Worm (Caenorhabditis elegans) whole organism, L1 larva: ENCODE data around the gene col-166.

ENCODE experiments used
- C04F5.9 ChIP-seq: sonication (generic microtip); optimal IDR thresholded peaks from 2 replicates; lab custom pipeline; 2016; ENCODE audit warnings: missing genetic modification characterization, missing compliant biosample characterization
- C34B4.2 ChIP-seq: sonication (generic microtip); optimal IDR thresholded peaks from 2 replicates; lab custom pipeline; 2017; ENCODE audit warnings: mild to moderate bottlenecking, missing genetic modification characterization, missing compliant biosample characterization
- aha-1 ChIP-seq: fragments of 150-350 bp; optimal IDR thresholded peaks from 2 replicates; lab custom pipeline; 2014; ENCODE audit warnings: missing biosample characterization, missing genetic modification characterization
- alr-1 ChIP-seq: fragments of 200-800 bp; sonication (Bioruptor generic); optimal IDR thresholded peaks from 2 replicates; lab custom pipeline; 2018; ENCODE audit warnings: borderline replicate concordance, mild to moderate bottlenecking, missing genetic modification characterization, missing compliant biosample characterization
- aly-2 ChIP-seq: fragments of 150-350 bp; optimal IDR thresholded peaks from 2 replicates; lab custom pipeline; 2014; ENCODE audit warnings: missing biosample characterization, missing genetic modification characterization
- ama-1 ChIP-seq: fragments of 150-350 bp; optimal IDR thresholded peaks from 2 replicates; lab custom pipeline; 2014
- ceh-63 ChIP-seq: fragments of 200-800 bp; sonication (Bioruptor generic); optimal IDR thresholded peaks from 2 replicates; lab custom pipeline; 2018; ENCODE audit warnings: mild to moderate bottlenecking, missing genetic modification characterization, missing compliant biosample characterization
- ceh-82 ChIP-seq, 3 experiments: fragments of 150-350 bp in 1 of 3; sonication (generic microtip) in 2 of 3; optimal IDR thresholded peaks; 2 replicates each; lab custom pipeline; 2014 to 2017; ENCODE audit warnings: missing biosample characterization in 3 of 3, missing genetic modification characterization in 3 of 3
- ceh-90 ChIP-seq: sonication (generic microtip); optimal IDR thresholded peaks from 2 replicates; lab custom pipeline; 2016; ENCODE audit warnings: missing genetic modification characterization, missing compliant biosample characterization
- dsc-1 ChIP-seq: sonication (generic microtip); optimal IDR thresholded peaks from 2 replicates; lab custom pipeline; 2016; ENCODE audit warnings: mild to moderate bottlenecking, missing genetic modification characterization, missing compliant biosample characterization
- efl-1 ChIP-seq, 4 experiments: fragments of 150-350 bp; optimal IDR thresholded peaks in 3 of 4; peaks in 1 of 4; 1 replicate in 1 of 4; 2 replicates in 3 of 4; lab custom pipeline; 2014; ENCODE audit warnings: missing biosample characterization in 2 of 4, missing genetic modification characterization in 2 of 4, missing genetic modification reagents in 2 of 4
- egl-13 ChIP-seq: sonication (generic microtip); optimal IDR thresholded peaks from 2 replicates; lab custom pipeline; 2016; ENCODE audit warnings: missing genotype, missing genetic modification reagents, missing genetic modification characterization, missing compliant biosample characterization
- elt-2 ChIP-seq: sonication (generic microtip); optimal IDR thresholded peaks from 2 replicates; lab custom pipeline; 2016; ENCODE audit warnings: missing genetic modification characterization, mild to moderate bottlenecking, inconsistent platforms, missing compliant biosample characterization, missing genetic modification reagents
- elt-3 ChIP-seq, 6 experiments: fragments of 150-350 bp in 1 of 6; sonication (generic microtip); optimal IDR thresholded peaks; 2 replicates each; lab custom pipeline; 2017 to 2018; ENCODE audit warnings: missing biosample characterization in 6 of 6, missing genetic modification characterization in 6 of 6, inconsistent platforms in 1 of 6
- ets-5 ChIP-seq: fragments of 200-800 bp; sonication (Bioruptor generic); IDR thresholded peaks from 2 replicates; pipeline ENCODE4 v1.3.6; 2022; ENCODE audit warnings: missing genetic modification characterization, missing compliant biosample characterization
- fkh-4 ChIP-seq: sonication (generic microtip); optimal IDR thresholded peaks from 2 replicates; lab custom pipeline; 2016; ENCODE audit warnings: missing compliant biosample characterization, missing genetic modification characterization, borderline replicate concordance
- fkh-8 ChIP-seq: sonication (generic microtip); optimal IDR thresholded peaks from 2 replicates; lab custom pipeline; 2016; ENCODE audit warnings: mild to moderate bottlenecking, missing genetic modification characterization, missing compliant biosample characterization
- fos-1 ChIP-seq: fragments of 150-350 bp; optimal IDR thresholded peaks from 2 replicates; lab custom pipeline; 2014; ENCODE audit warnings: missing biosample characterization, missing genetic modification characterization
- grh-1 ChIP-seq: fragments of 200-800 bp; sonication (Bioruptor generic); IDR thresholded peaks from 2 replicates; pipeline ENCODE4 v1.3.6; 2022; ENCODE audit warnings: missing genetic modification reagents, missing genetic modification characterization, missing compliant biosample characterization
- hpl-2 ChIP-seq: fragments of 150-350 bp; optimal IDR thresholded peaks from 2 replicates; lab custom pipeline; 2014; ENCODE audit warnings: missing biosample characterization, missing genetic modification reagents, missing genetic modification characterization
- isw-1 ChIP-seq: fragments of 200-800 bp; sonication (Bioruptor generic); IDR thresholded peaks from 2 replicates; pipeline ENCODE4 v1.3.6; 2022; ENCODE audit warnings: missing genetic modification characterization, missing compliant biosample characterization
- jun-1 ChIP-seq: fragments of 150-350 bp; optimal IDR thresholded peaks from 2 replicates; lab custom pipeline; 2014; ENCODE audit warnings: missing biosample characterization, missing genetic modification reagents, missing genetic modification characterization
- lin-39 ChIP-seq: fragments of 150-350 bp; optimal IDR thresholded peaks from 2 replicates; lab custom pipeline; 2014; ENCODE audit warnings: missing biosample characterization, missing genetic modification reagents, missing genetic modification characterization
- lir-3 ChIP-seq: sonication (generic microtip); optimal IDR thresholded peaks from 2 replicates; lab custom pipeline; 2016; ENCODE audit warnings: mild to moderate bottlenecking, missing genetic modification characterization, moderate library complexity, missing compliant biosample characterization; ENCODE audit not compliant: poor library complexity
- mab-9 ChIP-seq: fragments of 200-800 bp; sonication (Bioruptor generic); IDR thresholded peaks from 2 replicates; pipeline ENCODE4 v1.3.6; 2022; ENCODE audit warnings: missing genetic modification reagents, missing genetic modification characterization, missing compliant biosample characterization
- nhr-11 ChIP-seq: fragments of 150-350 bp; optimal IDR thresholded peaks from 2 replicates; lab custom pipeline; 2014; ENCODE audit warnings: missing biosample characterization, missing genetic modification characterization
- nhr-19 ChIP-seq: fragments of 200-800 bp; sonication (Bioruptor generic); conservative IDR thresholded peaks from 2 replicates; pipeline ENCODE4 v1.3.6; 2022; ENCODE audit warnings: missing genetic modification characterization, missing compliant biosample characterization
- nhr-237 ChIP-seq: fragments of 150-350 bp; optimal IDR thresholded peaks from 2 replicates; lab custom pipeline; 2014; ENCODE audit warnings: missing biosample characterization, missing genetic modification characterization
- nhr-28 ChIP-seq: fragments of 150-350 bp; optimal IDR thresholded peaks from 2 replicates; lab custom pipeline; 2014; ENCODE audit warnings: missing biosample characterization, missing genetic modification characterization
- nhr-47 ChIP-seq: sonication (generic microtip); optimal IDR thresholded peaks from 2 replicates; lab custom pipeline; 2016; ENCODE audit warnings: mild to moderate bottlenecking, missing genetic modification characterization, moderate library complexity, missing compliant biosample characterization
- nhr-71 ChIP-seq: sonication (generic microtip); optimal IDR thresholded peaks from 2 replicates; lab custom pipeline; 2016; ENCODE audit warnings: mild to moderate bottlenecking, missing genetic modification characterization, moderate library complexity, missing compliant biosample characterization
- nhr-77 ChIP-seq: fragments of 150-350 bp; optimal IDR thresholded peaks from 2 replicates; lab custom pipeline; 2014; ENCODE audit warnings: missing biosample characterization, missing genetic modification characterization
- nhr-84 ChIP-seq: sonication (generic microtip); optimal IDR thresholded peaks from 2 replicates; lab custom pipeline; 2017; ENCODE audit warnings: missing biosample characterization, missing genetic modification characterization
- nhr-85 ChIP-seq: sonication (generic microtip); peaks from one replicate; lab custom pipeline; 2016; ENCODE audit warnings: missing genetic modification characterization, inconsistent platforms, missing compliant biosample characterization
- pax-3 ChIP-seq: fragments of 200-800 bp; sonication (Bioruptor generic); optimal IDR thresholded peaks from 2 replicates; lab custom pipeline; 2018; ENCODE audit warnings: mild to moderate bottlenecking, missing genetic modification characterization, moderate library complexity, missing compliant biosample characterization
- pqm-1 ChIP-seq: sonication (generic microtip); optimal IDR thresholded peaks from 3 replicates; lab custom pipeline; 2017; ENCODE audit warnings: missing biosample characterization, missing genetic modification characterization
- skn-1 ChIP-seq: fragments of 150-350 bp; optimal IDR thresholded peaks from 2 replicates; lab custom pipeline; 2014; ENCODE audit warnings: missing biosample characterization, missing genetic modification characterization
- sox-4 ChIP-seq: sonication (generic microtip); optimal IDR thresholded peaks from 2 replicates; lab custom pipeline; 2016; ENCODE audit warnings: missing genetic modification characterization, missing compliant biosample characterization
- sptf-1 ChIP-seq: fragments of 150-350 bp; optimal IDR thresholded peaks from 2 replicates; lab custom pipeline; 2014; ENCODE audit warnings: missing biosample characterization, missing genetic modification characterization
- tbx-2 ChIP-seq: sonication (generic microtip); optimal IDR thresholded peaks from 2 replicates; lab custom pipeline; 2016; ENCODE audit warnings: missing genetic modification characterization, missing compliant biosample characterization
- tlp-1 ChIP-seq: fragments of 150-350 bp; optimal IDR thresholded peaks from 2 replicates; lab custom pipeline; 2014; ENCODE audit warnings: missing biosample characterization, missing genetic modification characterization
- unc-130 ChIP-seq: fragments of 150-350 bp; optimal IDR thresholded peaks from 2 replicates; lab custom pipeline; 2017; ENCODE audit warnings: missing biosample characterization, missing genetic modification characterization, inconsistent platforms
- unc-98 ChIP-seq: fragments of 200-800 bp; sonication (Bioruptor generic); IDR thresholded peaks from 2 replicates; pipeline ENCODE4 v1.3.6; 2022; ENCODE audit warnings: missing genetic modification characterization, missing compliant biosample characterization
- vab-15 ChIP-seq: sonication (generic microtip); optimal IDR thresholded peaks from 2 replicates; lab custom pipeline; 2017; ENCODE audit warnings: missing genotype, mild to moderate bottlenecking, missing genetic modification characterization, missing compliant biosample characterization
- xbp-1 ChIP-seq: sonication (generic microtip); optimal IDR thresholded peaks from 2 replicates; lab custom pipeline; 2016; ENCODE audit warnings: missing genetic modification characterization, missing compliant biosample characterization
- zag-1 ChIP-seq: fragments of 150-350 bp; optimal IDR thresholded peaks from 2 replicates; lab custom pipeline; 2014; ENCODE audit warnings: missing biosample characterization, missing genetic modification characterization
- zip-4 ChIP-seq: fragments of 200-800 bp; sonication (Bioruptor generic); optimal IDR thresholded peaks from 2 replicates; lab custom pipeline; 2018; ENCODE audit warnings: mild to moderate bottlenecking, missing genetic modification characterization, moderate library complexity, missing compliant biosample characterization
- ztf-11 ChIP-seq, 2 experiments: sonication (generic microtip); optimal IDR thresholded peaks; 2 replicates each; lab custom pipeline; 2016 to 2017; ENCODE audit warnings: missing genetic modification characterization in 2 of 2, missing biosample characterization in 1 of 2, missing compliant biosample characterization in 1 of 2
- ztf-4 ChIP-seq: fragments of 150-350 bp; optimal IDR thresholded peaks from 2 replicates; lab custom pipeline; 2014; ENCODE audit warnings: missing biosample characterization, missing genetic modification characterization

col-166 gene

ce11 chrX:6248778-6249658 lies 30.8 kb upstream of the col-166 start (continued):
- TF ChIP-seq tlp-1 (tag; lab: Kevin White, UChicago) (no peak), tbx-2 (tag; lab: Kevin White, UChicago) (no peak), fkh-4 (tag; lab: Kevin White, UChicago) (no peak), elt-3 (tag; optimal IDR thresholded peaks at IDR 0.05; lab: Kevin White, UChicago) (no peak), grh-1 (GFP tag; lab: Robert Waterston, UW) (no peak), pqm-1 (tag; lab: Kevin White, UChicago) (no peak), nhr-19 (GFP tag; lab: Robert Waterston, UW) (no peak), vab-15 (tag; lab: Kevin White, UChicago) (no peak), nhr-77 (tag; lab: Kevin White, UChicago) (no peak), egl-13 (tag; lab: Kevin White, UChicago) (no peak), fkh-8 (tag; lab: Kevin White, UChicago) (peak; percentile 36), C34B4.2 (tag; lab: Kevin White, UChicago) (no peak), hpl-2 (GFP tag; lab: Kevin White, UChicago) (no peak), ceh-82 (tag; optimal IDR thresholded peaks at IDR 0.05; lab: Kevin White, UChicago) (no peak), efl-1 (optimal IDR thresholded peaks at IDR 0.05; lab: Kevin White, UChicago) (no peak), efl-1 (GFP tag; optimal IDR thresholded peaks at IDR 0.05 in 1 of 2; lab: Kevin White, UChicago) (peak in 1 of 2 experiments; percentile 43), aha-1 (tag; lab: Kevin White, UChicago) (no peak), nhr-237 (tag; lab: Kevin White, UChicago) (no peak), ceh-90 (tag; lab: Kevin White, UChicago) (no peak), nhr-28 (tag; lab: Kevin White, UChicago) (no peak), fos-1 (tag; lab: Kevin White, UChicago) (no peak), nhr-85 (tag; lab: Kevin White, UChicago) (peak; percentile 37), pax-3 (no peak), ztf-4 (no peak), aly-2 (tag; lab: Kevin White, UChicago) (no peak), isw-1 (GFP tag; lab: Robert Waterston, UW) (peak; percentile 14; the same call in 1 of the 2 replicates), ets-5 (GFP tag; lab: Robert Waterston, UW) (no peak), mab-9 (no peak), xbp-1 (peak; percentile 0), jun-1 (tag; lab: Kevin White, UChicago) (no peak), unc-98 (no peak), nhr-84 (tag; lab: Kevin White, UChicago) (no peak), zag-1 (no peak), sptf-1 (tag; lab: Kevin White, UChicago) (no peak), C04F5.9 (tag; lab: Kevin White, UChicago) (no peak), unc-130 (no peak), zip-4 (GFP tag; lab: Kevin White, UChicago) (no peak), lin-39 (no peak), dsc-1 (tag; lab: Kevin White, UChicago) (no peak), ztf-11 (tag; optimal IDR thresholded peaks at IDR 0.05; lab: Kevin White, UChicago) (no peak)

- TF ChIP-seq dsc-1 (tag; lab: Kevin White, UChicago): peak; percentile 54
- TF ChIP-seq elt-2 (tag; lab: Kevin White, UChicago): peak; percentile 50
- no peak for TF ChIP-seq isw-1 (GFP tag; lab: Robert Waterston, UW)
- TF ChIP-seq skn-1: peak; percentile 33
- no peak for TF ChIP-seq nhr-28 (tag; lab: Kevin White, UChicago)
- no peak for TF ChIP-seq alr-1 (tag; lab: Kevin White, UChicago)
- TF ChIP-seq sox-4 (tag; lab: Kevin White, UChicago): no peak
- no peak for TF ChIP-seq tlp-1 (tag; lab: Kevin White, UChicago)
- no peak for TF ChIP-seq ceh-63
- TF ChIP-seq aha-1 (tag; lab: Kevin White, UChicago): no peak
- peak; percentile 68 for TF ChIP-seq tbx-2 (tag; lab: Kevin White, UChicago)
- TF ChIP-seq nhr-11 (tag; lab: Kevin White, UChicago): peak; percentile 34
- peak; percentile 47 for TF ChIP-seq jun-1 (tag; lab: Kevin White, UChicago)
- TF ChIP-seq nhr-71: peak; percentile 89
- no peak for TF ChIP-seq grh-1 (GFP tag; lab: Robert Waterston, UW)
- peak; percentile 51 for TF ChIP-seq nhr-19 (GFP tag; lab: Robert Waterston, UW)
- no peak for TF ChIP-seq hpl-2 (GFP tag; lab: Kevin White, UChicago)
- no peak for TF ChIP-seq ama-1 (lab: Kevin White, UChicago)
- TF ChIP-seq nhr-47: peak; percentile 52
- no peak for TF ChIP-seq ceh-90 (tag; lab: Kevin White, UChicago)
- peak; percentile 15 for TF ChIP-seq nhr-237 (tag; lab: Kevin White, UChicago)
- TF ChIP-seq lir-3: no peak
These were observed 29.5 kb upstream of the col-166 start for ce11 chrX:6250272-6250752.
